Worm (Caenorhabditis elegans) whole organism, L1 larva: Measurements from ENCODE around the gene C06B3.6.

Experiments used
- C04F5.9 ChIP-seq: sonication (generic microtip); optimal IDR thresholded peaks from 2 replicates; lab custom pipeline; 2016; ENCODE audit warnings: missing genetic modification characterization, missing compliant biosample characterization
- F16B12.6 ChIP-seq: fragments of 150-350 bp; optimal IDR thresholded peaks from 2 replicates; lab custom pipeline; 2014; ENCODE audit warnings: missing biosample characterization, missing genetic modification characterization
- aly-2 ChIP-seq: fragments of 150-350 bp; optimal IDR thresholded peaks from 2 replicates; lab custom pipeline; 2014; ENCODE audit warnings: missing biosample characterization, missing genetic modification characterization
- ceh-63 ChIP-seq: fragments of 200-800 bp; sonication (Bioruptor generic); optimal IDR thresholded peaks from 2 replicates; lab custom pipeline; 2018; ENCODE audit warnings: mild to moderate bottlenecking, missing genetic modification characterization, missing compliant biosample characterization
- ceh-8 ChIP-seq: fragments of 200-800 bp; sonication (Bioruptor generic); optimal IDR thresholded peaks from 2 replicates; lab custom pipeline; 2018; ENCODE audit warnings: mild to moderate bottlenecking, missing genetic modification characterization, moderate library complexity, missing compliant biosample characterization
- ceh-82 ChIP-seq, 3 experiments: fragments of 150-350 bp in 1 of 3; sonication (generic microtip) in 2 of 3; optimal IDR thresholded peaks; 2 replicates each; lab custom pipeline; 2014 to 2017; ENCODE audit warnings: missing biosample characterization in 3 of 3, missing genetic modification characterization in 3 of 3
- ceh-88 ChIP-seq: fragments of 200-800 bp; sonication (Bioruptor generic); IDR thresholded peaks from 2 replicates; pipeline ENCODE4 v1.3.6; 2022; ENCODE audit warnings: missing genetic modification characterization, missing compliant biosample characterization
- ceh-90 ChIP-seq: sonication (generic microtip); optimal IDR thresholded peaks from 2 replicates; lab custom pipeline; 2016; ENCODE audit warnings: missing genetic modification characterization, missing compliant biosample characterization
- dpl-1 ChIP-seq, 3 experiments: fragments of 150-350 bp in 2 of 3; sonication (generic microtip) in 1 of 3; optimal IDR thresholded peaks; 2 replicates each; lab custom pipeline; 2014 to 2017; ENCODE audit warnings: missing biosample characterization in 3 of 3, missing genetic modification characterization in 3 of 3, missing genetic modification reagents in 3 of 3
- dsc-1 ChIP-seq: sonication (generic microtip); optimal IDR thresholded peaks from 2 replicates; lab custom pipeline; 2016; ENCODE audit warnings: mild to moderate bottlenecking, missing genetic modification characterization, missing compliant biosample characterization
- egl-27 ChIP-seq, 2 experiments: fragments of 150-350 bp in 1 of 2; sonication (generic microtip); optimal IDR thresholded peaks; 3 replicates each; lab custom pipeline; 2017 to 2018; ENCODE audit warnings: missing biosample characterization in 2 of 2, missing genetic modification characterization in 2 of 2, missing genetic modification reagents in 2 of 2
- ets-5 ChIP-seq: fragments of 200-800 bp; sonication (Bioruptor generic); IDR thresholded peaks from 2 replicates; pipeline ENCODE4 v1.3.6; 2022; ENCODE audit warnings: missing genetic modification characterization, missing compliant biosample characterization
- fkh-10 ChIP-seq: sonication (generic microtip); optimal IDR thresholded peaks from 2 replicates; lab custom pipeline; 2017; ENCODE audit warnings: missing biosample characterization, missing genetic modification reagents, missing genetic modification characterization
- grh-1 ChIP-seq: fragments of 200-800 bp; sonication (Bioruptor generic); IDR thresholded peaks from 2 replicates; pipeline ENCODE4 v1.3.6; 2022; ENCODE audit warnings: missing genetic modification reagents, missing genetic modification characterization, missing compliant biosample characterization
- irx-1 ChIP-seq: sonication (generic microtip); optimal IDR thresholded peaks from 2 replicates; lab custom pipeline; 2016; ENCODE audit warnings: missing genetic modification characterization, missing compliant biosample characterization
- jun-1 ChIP-seq: fragments of 150-350 bp; optimal IDR thresholded peaks from 2 replicates; lab custom pipeline; 2014; ENCODE audit warnings: missing biosample characterization, missing genetic modification reagents, missing genetic modification characterization
- lin-14 ChIP-seq: fragments of 200-800 bp; sonication (Bioruptor generic); optimal IDR thresholded peaks from 2 replicates; lab custom pipeline; 2018; ENCODE audit warnings: mild to moderate bottlenecking, missing genetic modification characterization, moderate library complexity, missing compliant biosample characterization
- lin-15B ChIP-seq: fragments of 150-350 bp; sonication (generic microtip); optimal IDR thresholded peaks from 3 replicates; lab custom pipeline; 2014; ENCODE audit warnings: missing biosample characterization, missing genetic modification characterization
- lin-35 ChIP-seq, 2 experiments: fragments of 150-350 bp; optimal IDR thresholded peaks; 2 replicates each; lab custom pipeline; 2014; ENCODE audit warnings: missing biosample characterization in 2 of 2, missing genetic modification characterization in 2 of 2, missing genetic modification reagents in 2 of 2
- lir-3 ChIP-seq: sonication (generic microtip); optimal IDR thresholded peaks from 2 replicates; lab custom pipeline; 2016; ENCODE audit warnings: mild to moderate bottlenecking, missing genetic modification characterization, moderate library complexity, missing compliant biosample characterization; ENCODE audit not compliant: poor library complexity
- lsy-2 ChIP-seq, 2 experiments: fragments of 150-350 bp; optimal IDR thresholded peaks; 2 replicates each; lab custom pipeline; 2014; ENCODE audit warnings: missing biosample characterization in 2 of 2, missing genetic modification characterization in 2 of 2
- mab-9 ChIP-seq: fragments of 200-800 bp; sonication (Bioruptor generic); IDR thresholded peaks from 2 replicates; pipeline ENCODE4 v1.3.6; 2022; ENCODE audit warnings: missing genetic modification reagents, missing genetic modification characterization, missing compliant biosample characterization
- mdl-1 ChIP-seq, 2 experiments: fragments of 150-350 bp; optimal IDR thresholded peaks; 2 replicates each; lab custom pipeline; 2014 to 2017; ENCODE audit warnings: missing biosample characterization in 2 of 2, missing genetic modification characterization in 2 of 2, inconsistent platforms in 1 of 2
- mef-2 ChIP-seq: fragments of 150-350 bp; optimal IDR thresholded peaks from 2 replicates; lab custom pipeline; 2014; ENCODE audit warnings: missing biosample characterization, missing genetic modification characterization
- mep-1 ChIP-seq: fragments of 150-350 bp; optimal IDR thresholded peaks from 2 replicates; lab custom pipeline; 2014; ENCODE audit warnings: missing biosample characterization, missing genetic modification characterization
- nhr-11 ChIP-seq: fragments of 150-350 bp; optimal IDR thresholded peaks from 2 replicates; lab custom pipeline; 2014; ENCODE audit warnings: missing biosample characterization, missing genetic modification characterization
- nhr-12 ChIP-seq: sonication (generic microtip); optimal IDR thresholded peaks from 2 replicates; lab custom pipeline; 2017; ENCODE audit warnings: missing biosample characterization, missing genetic modification characterization
- nhr-19 ChIP-seq: fragments of 200-800 bp; sonication (Bioruptor generic); conservative IDR thresholded peaks from 2 replicates; pipeline ENCODE4 v1.3.6; 2022; ENCODE audit warnings: missing genetic modification characterization, missing compliant biosample characterization
- nhr-237 ChIP-seq: fragments of 150-350 bp; optimal IDR thresholded peaks from 2 replicates; lab custom pipeline; 2014; ENCODE audit warnings: missing biosample characterization, missing genetic modification characterization
- nhr-28 ChIP-seq: fragments of 150-350 bp; optimal IDR thresholded peaks from 2 replicates; lab custom pipeline; 2014; ENCODE audit warnings: missing biosample characterization, missing genetic modification characterization
- nhr-85 ChIP-seq: sonication (generic microtip); peaks from one replicate; lab custom pipeline; 2016; ENCODE audit warnings: missing genetic modification characterization, inconsistent platforms, missing compliant biosample characterization
- pag-3 ChIP-seq: sonication (generic microtip); optimal IDR thresholded peaks from 2 replicates; lab custom pipeline; 2017; ENCODE audit warnings: missing genetic modification characterization, mild to moderate bottlenecking, missing compliant biosample characterization, antibody characterized with exemption, borderline replicate concordance; ENCODE audit not compliant: insufficient read depth
- pax-3 ChIP-seq: fragments of 200-800 bp; sonication (Bioruptor generic); optimal IDR thresholded peaks from 2 replicates; lab custom pipeline; 2018; ENCODE audit warnings: mild to moderate bottlenecking, missing genetic modification characterization, moderate library complexity, missing compliant biosample characterization
- pqm-1 ChIP-seq: sonication (generic microtip); optimal IDR thresholded peaks from 3 replicates; lab custom pipeline; 2017; ENCODE audit warnings: missing biosample characterization, missing genetic modification characterization
- skn-1 ChIP-seq: fragments of 150-350 bp; optimal IDR thresholded peaks from 2 replicates; lab custom pipeline; 2014; ENCODE audit warnings: missing biosample characterization, missing genetic modification characterization
- snu-23 ChIP-seq: sonication (generic microtip); optimal IDR thresholded peaks from 2 replicates; lab custom pipeline; 2016; ENCODE audit warnings: missing genetic modification characterization, missing compliant biosample characterization
- sox-4 ChIP-seq: sonication (generic microtip); optimal IDR thresholded peaks from 2 replicates; lab custom pipeline; 2016; ENCODE audit warnings: missing genetic modification characterization, missing compliant biosample characterization
- sptf-1 ChIP-seq: fragments of 150-350 bp; optimal IDR thresholded peaks from 2 replicates; lab custom pipeline; 2014; ENCODE audit warnings: missing biosample characterization, missing genetic modification characterization
- swsn-7 ChIP-seq: sonication (generic microtip); optimal IDR thresholded peaks from 2 replicates; lab custom pipeline; 2016; ENCODE audit warnings: missing genetic modification characterization, missing compliant biosample characterization
- tbx-2 ChIP-seq: sonication (generic microtip); optimal IDR thresholded peaks from 2 replicates; lab custom pipeline; 2016; ENCODE audit warnings: missing genetic modification characterization, missing compliant biosample characterization
- unc-130 ChIP-seq: fragments of 150-350 bp; optimal IDR thresholded peaks from 2 replicates; lab custom pipeline; 2017; ENCODE audit warnings: missing biosample characterization, missing genetic modification characterization, inconsistent platforms
- unc-30 ChIP-seq: sonication (generic microtip); optimal IDR thresholded peaks from 2 replicates; lab custom pipeline; 2017; ENCODE audit warnings: missing biosample characterization, missing genetic modification characterization
- unc-86 ChIP-seq: sonication (generic microtip); optimal IDR thresholded peaks from 2 replicates; lab custom pipeline; 2016; ENCODE audit warnings: missing genetic modification characterization, missing compliant biosample characterization
- unc-98 ChIP-seq: fragments of 200-800 bp; sonication (Bioruptor generic); IDR thresholded peaks from 2 replicates; pipeline ENCODE4 v1.3.6; 2022; ENCODE audit warnings: missing genetic modification characterization, missing compliant biosample characterization
- vab-15 ChIP-seq: sonication (generic microtip); optimal IDR thresholded peaks from 2 replicates; lab custom pipeline; 2017; ENCODE audit warnings: missing genotype, mild to moderate bottlenecking, missing genetic modification characterization, missing compliant biosample characterization
- xbp-1 ChIP-seq: sonication (generic microtip); optimal IDR thresholded peaks from 2 replicates; lab custom pipeline; 2016; ENCODE audit warnings: missing genetic modification characterization, missing compliant biosample characterization
- ztf-11 ChIP-seq, 2 experiments: sonication (generic microtip); optimal IDR thresholded peaks; 2 replicates each; lab custom pipeline; 2016 to 2017; ENCODE audit warnings: missing genetic modification characterization in 2 of 2, missing biosample characterization in 1 of 2, missing compliant biosample characterization in 1 of 2
- ztf-4 ChIP-seq: fragments of 150-350 bp; optimal IDR thresholded peaks from 2 replicates; lab custom pipeline; 2014; ENCODE audit warnings: missing biosample characterization, missing genetic modification characterization

C06B3.6 gene

ce11 chrV:13907557-13908104, 1.1 kb downstream of the C06B3.6 start (continued):
- no peak for TF ChIP-seq tbx-2 (tag; lab: Kevin White, UChicago)
- no peak for TF ChIP-seq nhr-11 (tag; lab: Kevin White, UChicago)
- TF ChIP-seq ets-5 (GFP tag; lab: Robert Waterston, UW), result no peak
- TF ChIP-seq unc-130 (tag; lab: Kevin White, UChicago), result no peak
- TF ChIP-seq pag-3 (tag; lab: Kevin White, UChicago), result no peak
- TF ChIP-seq ceh-8 (GFP tag; lab: Kevin White, UChicago), result no peak
- TF ChIP-seq egl-27 (tag; optimal IDR thresholded peaks at IDR 0.05; lab: Kevin White, UChicago), result no peak
- TF ChIP-seq ceh-90, result no peak
- no peak for TF ChIP-seq pqm-1 (tag; lab: Kevin White, UChicago)
- no peak for TF ChIP-seq sox-4
- TF ChIP-seq nhr-237, result no peak
- no peak for TF ChIP-seq C04F5.9 (tag; lab: Kevin White, UChicago)
- TF ChIP-seq ztf-11 (tag; optimal IDR thresholded peaks at IDR 0.05; lab: Kevin White, UChicago), result no peak
- no peak for TF ChIP-seq nhr-12
- peak in 1 of 2 experiments; percentile 67 for TF ChIP-seq lin-35 (GFP tag; optimal IDR thresholded peaks at IDR 0.05; lab: Kevin White, UChicago)
- no peak for TF ChIP-seq xbp-1 (tag; lab: Kevin White, UChicago)
- TF ChIP-seq mdl-1 (tag; optimal IDR thresholded peaks at IDR 0.05; lab: Kevin White, UChicago), result no peak
- no peak for TF ChIP-seq ztf-4 (tag; lab: Kevin White, UChicago)
- TF ChIP-seq unc-98 (GFP tag; lab: Robert Waterston, UW), result no peak
- TF ChIP-seq skn-1 (tag; lab: Kevin White, UChicago), result no peak
- TF ChIP-seq sptf-1 (tag; lab: Kevin White, UChicago), result no peak
- no peak for TF ChIP-seq mep-1 (tag; lab: Kevin White, UChicago)
- peak in 1 of 2 experiments; percentile 45 for TF ChIP-seq lsy-2 (tag; optimal IDR thresholded peaks at IDR 0.05; lab: Kevin White, UChicago)
- TF ChIP-seq vab-15 (tag; lab: Kevin White, UChicago), result no peak
- no peak for TF ChIP-seq mab-9 (GFP tag; lab: Robert Waterston, UW)
- no peak for TF ChIP-seq mef-2 (tag; lab: Kevin White, UChicago)
- no peak for TF ChIP-seq nhr-28 (tag; lab: Kevin White, UChicago)
- TF ChIP-seq ceh-82 (tag; optimal IDR thresholded peaks at IDR 0.05; lab: Kevin White, UChicago), result no peak
- TF ChIP-seq swsn-7 (tag; lab: Kevin White, UChicago), result no peak
- no peak for TF ChIP-seq lin-14 (GFP tag; lab: Kevin White, UChicago)
- TF ChIP-seq aly-2 (tag; lab: Kevin White, UChicago), result no peak
- no peak for TF ChIP-seq ceh-88 (GFP tag; lab: Robert Waterston, UW)
- peak; percentile 47 for TF ChIP-seq lir-3
- no peak for TF ChIP-seq grh-1 (GFP tag; lab: Robert Waterston, UW)
- TF ChIP-seq nhr-85 (tag; lab: Kevin White, UChicago), result peak; percentile 11
- TF ChIP-seq fkh-10 (GFP tag; lab: Kevin White, UChicago), result no peak
- peak; percentile 54 for TF ChIP-seq nhr-19 (GFP tag; lab: Robert Waterston, UW)
- TF ChIP-seq dpl-1 (GFP tag; optimal IDR thresholded peaks at IDR 0.05; lab: Kevin White, UChicago), result peak in 1 of 3 experiments; percentile 6
- TF ChIP-seq jun-1 (tag; lab: Kevin White, UChicago), result no peak
- TF ChIP-seq unc-86 (tag; lab: Kevin White, UChicago), result no peak
- TF ChIP-seq pax-3, result peak; percentile 82
- TF ChIP-seq snu-23 (GFP tag; lab: Kevin White, UChicago), result peak; percentile 11
- no peak for TF ChIP-seq ceh-63 (GFP tag; lab: Kevin White, UChicago)
- TF ChIP-seq F16B12.6 (tag; lab: Kevin White, UChicago), result no peak
- TF ChIP-seq dsc-1 (tag; lab: Kevin White, UChicago), result peak; percentile 35
- TF ChIP-seq irx-1 (tag; lab: Kevin White, UChicago), result no peak
- no peak for TF ChIP-seq lin-15B (tag; lab: Kevin White, UChicago)
- no peak for TF ChIP-seq unc-30 (tag; lab: Kevin White, UChicago)
